Worm (Caenorhabditis elegans) whole organism, L2 larva: ENCODE results near the gene B0496.2.

Source experiments
- C34F6.9 ChIP-seq: fragments of 150-350 bp; optimal IDR thresholded peaks from 2 replicates; lab custom pipeline; 2014; ENCODE audit warnings: missing biosample characterization, missing genetic modification characterization
- F13H6.1 ChIP-seq: sonication (generic microtip); optimal IDR thresholded peaks from 2 replicates; lab custom pipeline; 2016; ENCODE audit warnings: missing genetic modification characterization, missing compliant biosample characterization
- Y55F3AM.14 ChIP-seq: fragments of 200-800 bp; sonication (Bioruptor generic); optimal IDR thresholded peaks from 2 replicates; lab custom pipeline; 2018; ENCODE audit warnings: mild to moderate bottlenecking, missing genetic modification characterization, missing compliant biosample characterization
- ZK546.5 ChIP-seq: sonication (generic microtip); optimal IDR thresholded peaks from 2 replicates; lab custom pipeline; 2017; ENCODE audit warnings: missing biosample characterization, missing genetic modification characterization
- alr-1 ChIP-seq: fragments of 150-350 bp; optimal IDR thresholded peaks from 2 replicates; lab custom pipeline; 2014; ENCODE audit warnings: missing biosample characterization, missing genetic modification characterization
- aly-2 ChIP-seq: fragments of 150-350 bp; optimal IDR thresholded peaks from 2 replicates; lab custom pipeline; 2014; ENCODE audit warnings: missing biosample characterization, missing genetic modification characterization
- ama-1 ChIP-seq: fragments of 150-350 bp; optimal IDR thresholded peaks from 2 replicates; lab custom pipeline; 2018; ENCODE audit warnings: inconsistent platforms
- blmp-1 ChIP-seq: sonication (generic microtip); optimal IDR thresholded peaks from 2 replicates; lab custom pipeline; 2017; ENCODE audit warnings: missing genetic modification characterization, mild to moderate bottlenecking, missing compliant biosample characterization, antibody characterized with exemption, moderate library complexity; ENCODE audit not compliant: insufficient read depth
- ceh-16 ChIP-seq: fragments of 150-350 bp; optimal IDR thresholded peaks from 2 replicates; lab custom pipeline; 2014; ENCODE audit warnings: missing biosample characterization, missing genetic modification characterization
- crh-2 ChIP-seq: sonication (generic microtip); optimal IDR thresholded peaks from 2 replicates; lab custom pipeline; 2017; ENCODE audit warnings: missing biosample characterization, missing genetic modification characterization
- dmd-4 ChIP-seq: sonication (generic microtip); optimal IDR thresholded peaks from 2 replicates; lab custom pipeline; 2017; ENCODE audit warnings: missing biosample characterization, missing genetic modification characterization
- egl-27 ChIP-seq: sonication (generic microtip); optimal IDR thresholded peaks from 3 replicates; lab custom pipeline; 2017; ENCODE audit warnings: missing biosample characterization, missing genetic modification reagents, missing genetic modification characterization
- elt-1 ChIP-seq: fragments of 150-350 bp; optimal IDR thresholded peaks from 2 replicates; lab custom pipeline; 2014; ENCODE audit warnings: missing biosample characterization, missing genetic modification characterization
- elt-3 ChIP-seq: sonication (generic microtip); optimal IDR thresholded peaks from 2 replicates; lab custom pipeline; 2017; ENCODE audit warnings: missing biosample characterization, missing genetic modification characterization
- fos-1 ChIP-seq: fragments of 150-350 bp; optimal IDR thresholded peaks from 2 replicates; lab custom pipeline; 2014; ENCODE audit warnings: missing biosample characterization, missing genetic modification characterization
- lin-13 ChIP-seq: fragments of 150-350 bp; optimal IDR thresholded peaks from 2 replicates; lab custom pipeline; 2014; ENCODE audit warnings: missing biosample characterization, missing genetic modification reagents, missing genetic modification characterization
- lin-39 ChIP-seq: fragments of 150-350 bp; optimal IDR thresholded peaks from 2 replicates; lab custom pipeline; 2014; ENCODE audit warnings: missing biosample characterization, missing genetic modification reagents, missing genetic modification characterization
- mab-5 ChIP-seq: fragments of 150-350 bp; optimal IDR thresholded peaks from 2 replicates; lab custom pipeline; 2014; ENCODE audit warnings: missing biosample characterization, missing genetic modification characterization
- mdl-1 ChIP-seq, 2 experiments: fragments of 150-350 bp in 1 of 2; sonication (generic microtip) in 1 of 2; optimal IDR thresholded peaks; 2 replicates each; lab custom pipeline; 2017; ENCODE audit warnings: missing biosample characterization in 2 of 2, missing genetic modification characterization in 2 of 2
- nhr-11 ChIP-seq: fragments of 150-350 bp; optimal IDR thresholded peaks from 2 replicates; lab custom pipeline; 2014; ENCODE audit warnings: missing biosample characterization, missing genetic modification characterization
- nhr-12 ChIP-seq: fragments of 150-350 bp; optimal IDR thresholded peaks from 2 replicates; lab custom pipeline; 2014; ENCODE audit warnings: missing biosample characterization, missing genetic modification characterization
- nhr-237 ChIP-seq: fragments of 150-350 bp; optimal IDR thresholded peaks from 2 replicates; lab custom pipeline; 2014; ENCODE audit warnings: missing biosample characterization, missing genetic modification characterization
- nhr-25 ChIP-seq: fragments of 150-350 bp; sonication (generic microtip); optimal IDR thresholded peaks from 3 replicates; lab custom pipeline; 2014; ENCODE audit warnings: missing biosample characterization, missing genetic modification characterization
- nhr-6 ChIP-seq: fragments of 150-350 bp; optimal IDR thresholded peaks from 2 replicates; lab custom pipeline; 2014; ENCODE audit warnings: missing biosample characterization, missing genetic modification characterization
- nhr-77 ChIP-seq: fragments of 150-350 bp; optimal IDR thresholded peaks from 2 replicates; lab custom pipeline; 2014; ENCODE audit warnings: missing biosample characterization, missing genetic modification characterization
- peb-1 ChIP-seq: fragments of 150-350 bp; optimal IDR thresholded peaks from 2 replicates; lab custom pipeline; 2014; ENCODE audit warnings: missing biosample characterization, missing genetic modification characterization
- sem-4 ChIP-seq: fragments of 150-350 bp; optimal IDR thresholded peaks from 2 replicates; lab custom pipeline; 2014; ENCODE audit warnings: missing biosample characterization, missing genetic modification reagents, missing genetic modification characterization
- skn-1 ChIP-seq: sonication (generic microtip); optimal IDR thresholded peaks from 2 replicates; lab custom pipeline; 2017; ENCODE audit warnings: missing biosample characterization, missing genetic modification characterization
- sma-9 ChIP-seq, 2 experiments: fragments of 150-350 bp in 1 of 2; sonication (generic microtip) in 1 of 2; optimal IDR thresholded peaks; 2 replicates each; lab custom pipeline; 2014 to 2016; ENCODE audit warnings: missing genetic modification characterization in 2 of 2, mild to moderate bottlenecking in 1 of 2, missing biosample characterization in 1 of 2, missing compliant biosample characterization in 1 of 2, missing genetic modification reagents in 1 of 2, moderate library complexity in 1 of 2
- unc-39 ChIP-seq: fragments of 150-350 bp; optimal IDR thresholded peaks from 2 replicates; lab custom pipeline; 2014; ENCODE audit warnings: missing biosample characterization, missing genetic modification characterization
- unc-55 ChIP-seq: fragments of 150-350 bp; sonication (generic microtip); optimal IDR thresholded peaks from 3 replicates; lab custom pipeline; 2014; ENCODE audit warnings: missing biosample characterization, missing genetic modification reagents, missing genetic modification characterization
- unc-62 ChIP-seq: fragments of 150-350 bp; optimal IDR thresholded peaks from 2 replicates; lab custom pipeline; 2014; ENCODE audit warnings: missing biosample characterization, missing genetic modification reagents, missing genetic modification characterization
- ztf-11 ChIP-seq: sonication (generic microtip); optimal IDR thresholded peaks from 2 replicates; lab custom pipeline; 2017; ENCODE audit warnings: missing biosample characterization, missing genetic modification characterization

Gene B0496.2

ce11 chrIV:7488457-7488783, 40.8 kb downstream of the B0496.2 start:
- TF ChIP-seq blmp-1 (tag; lab: Kevin White, UChicago) = no peak
- no peak for TF ChIP-seq ZK546.5 (tag; lab: Kevin White, UChicago)
- TF ChIP-seq unc-55 (GFP tag; lab: Kevin White, UChicago) = no peak
- TF ChIP-seq skn-1 (tag; lab: Kevin White, UChicago) = no peak
- no peak for TF ChIP-seq nhr-77
- TF ChIP-seq mdl-1 (tag; optimal IDR thresholded peaks at IDR 0.05; lab: Kevin White, UChicago) = no peak
- no peak for TF ChIP-seq alr-1 (tag; lab: Kevin White, UChicago)
- no peak for TF ChIP-seq nhr-6 (tag; lab: Kevin White, UChicago)
- no peak for TF ChIP-seq mab-5 (tag; lab: Kevin White, UChicago)
- no peak for TF ChIP-seq ztf-11 (tag; lab: Kevin White, UChicago)
- no peak for TF ChIP-seq fos-1 (tag; lab: Kevin White, UChicago)
- TF ChIP-seq nhr-12 (tag; lab: Kevin White, UChicago) = no peak
- no peak for TF ChIP-seq aly-2 (tag; lab: Kevin White, UChicago)
- TF ChIP-seq ceh-16 (tag; lab: Kevin White, UChicago) = no peak
- TF ChIP-seq nhr-237 = no peak
- no peak for TF ChIP-seq Y55F3AM.14 (GFP tag; lab: Kevin White, UChicago)
- no peak for TF ChIP-seq peb-1 (tag; lab: Kevin White, UChicago)
- no peak for TF ChIP-seq F13H6.1 (tag; lab: Kevin White, UChicago)
- TF ChIP-seq ama-1 (lab: Kevin White, UChicago) = no peak

- TF ChIP-seq elt-3 (tag; lab: Kevin White, UChicago) (no peak), mab-5 (tag; lab: Kevin White, UChicago) (no peak), dmd-4 (tag; lab: Kevin White, UChicago) (no peak), nhr-12 (tag; lab: Kevin White, UChicago) (no peak), nhr-237 (no peak), unc-39 (tag; lab: Kevin White, UChicago) (no peak), sma-9 (GFP tag; optimal IDR thresholded peaks at IDR 0.05; lab: Kevin White, UChicago) (no peak), sma-9 (tag; optimal IDR thresholded peaks at IDR 0.05; lab: Kevin White, UChicago) (no peak), crh-2 (no peak), peb-1 (tag; lab: Kevin White, UChicago) (no peak), lin-13 (GFP tag; lab: Kevin White, UChicago) (no peak), blmp-1 (tag; lab: Kevin White, UChicago) (no peak), C34F6.9 (tag; lab: Kevin White, UChicago) (no peak), elt-1 (tag; lab: Kevin White, UChicago) (no peak), ZK546.5 (tag; lab: Kevin White, UChicago) (no peak), skn-1 (tag; lab: Kevin White, UChicago) (no peak), nhr-11 (tag; lab: Kevin White, UChicago) (no peak), mdl-1 (tag; optimal IDR thresholded peaks at IDR 0.05; lab: Kevin White, UChicago) (no peak)
- TF ChIP-seq, all 48 proteins: peak for 0
Observed at ce11 chrIV:7491464-7491863, 43.8 kb downstream of the B0496.2 start, which contains the start of gene F55G1.1. TSS of gene F55G1.1 (plus strand) at chrIV:7491764.

- TF ChIP-seq Y55F3AM.14 (GFP tag; lab: Kevin White, UChicago) (no peak), lin-39 (tag; lab: Kevin White, UChicago) (no peak), F13H6.1 (tag; lab: Kevin White, UChicago) (no peak), ama-1 (lab: Kevin White, UChicago) (no peak), unc-62 (GFP tag; lab: Kevin White, UChicago) (no peak), nhr-12 (tag; lab: Kevin White, UChicago) (no peak), nhr-25 (no peak), elt-3 (tag; lab: Kevin White, UChicago) (no peak), fos-1 (tag; lab: Kevin White, UChicago) (peak; percentile 39), egl-27 (tag; lab: Kevin White, UChicago) (no peak), nhr-237 (no peak), sem-4 (no peak), sma-9 (GFP tag; optimal IDR thresholded peaks at IDR 0.05; lab: Kevin White, UChicago) (peak; percentile 43), sma-9 (tag; optimal IDR thresholded peaks at IDR 0.05; lab: Kevin White, UChicago) (no peak)
Observed at ce11 chrIV:7497205-7497604, 49.5 kb downstream of the B0496.2 start.

ce11 chrIV:7497750-7498149, 50.1 kb downstream of the B0496.2 start, which contains the start of gene egas-4:
TSS of gene egas-4 (minus strand) at chrIV:7497850.
- TF ChIP-seq nhr-237 = no peak
